Fruit fly (Drosophila melanogaster) whole organism, embryonic: ENCODE measurements around the gene RpS17.

Source experiments
- Atf3 ChIP-seq: fragments of 200-800 bp; sonication (Bioruptor generic); optimal IDR thresholded peaks from 3 replicates; lab custom pipeline; 2016; ENCODE audit warnings: missing biosample characterization, missing genetic modification characterization
- BtbVII ChIP-seq: fragments of 200-800 bp; sonication (Bioruptor generic); optimal IDR thresholded peaks from 3 replicates; lab custom pipeline; 2017; ENCODE audit warnings: missing biosample characterization, mild to moderate bottlenecking, missing genetic modification characterization
- CG10274 ChIP-seq: fragments of 200-800 bp; sonication (Bioruptor generic); optimal IDR thresholded peaks from 3 replicates; lab custom pipeline; 2017; ENCODE audit warnings: missing biosample characterization, mild to moderate bottlenecking, missing genetic modification characterization
- CG10431 ChIP-seq: fragments of 200-800 bp; sonication (Bioruptor generic); optimal IDR thresholded peaks from 3 replicates; lab custom pipeline; 2018; ENCODE audit warnings: missing biosample characterization, mild to moderate bottlenecking, missing genetic modification characterization
- CG11247 ChIP-seq: fragments of 200-800 bp; sonication (Bioruptor generic); IDR thresholded peaks from 2 replicates; pipeline ENCODE4 v1.3.6; 2022; ENCODE audit warnings: missing biosample characterization, missing genetic modification characterization
- CG11398 ChIP-seq: fragments of 200-800 bp; sonication (Bioruptor generic); optimal IDR thresholded peaks from 2 replicates; lab custom pipeline; 2016; ENCODE audit warnings: missing biosample characterization, missing genetic modification characterization
- CG11504 ChIP-seq: fragments of 200-800 bp; sonication (Bioruptor generic); optimal IDR thresholded peaks from 3 replicates; lab custom pipeline; 2019; ENCODE audit warnings: missing biosample characterization, mild to moderate bottlenecking, missing genetic modification characterization, moderate library complexity
- CG11560 ChIP-seq: fragments of 200-800 bp; sonication (Bioruptor generic); IDR thresholded peaks from 3 replicates; pipeline ENCODE4 v1.3.6; 2022; ENCODE audit warnings: missing biosample characterization, missing genetic modification characterization
- CG11695 ChIP-seq: fragments of 200-800 bp; sonication (Bioruptor generic); IDR thresholded peaks from 3 replicates; pipeline ENCODE4 v1.3.6; 2022; ENCODE audit warnings: missing biosample characterization, missing genetic modification characterization
- CG11723 ChIP-seq: fragments of 200-800 bp; sonication (Bioruptor generic); optimal IDR thresholded peaks from 2 replicates; lab custom pipeline; 2017; ENCODE audit warnings: missing biosample characterization, mild to moderate bottlenecking, missing genetic modification characterization
- CG12104 ChIP-seq: fragments of 200-800 bp; sonication (Bioruptor generic); optimal IDR thresholded peaks from 3 replicates; lab custom pipeline; 2016; ENCODE audit warnings: missing biosample characterization, missing genetic modification characterization
- CG12236 ChIP-seq: fragments of 200-800 bp; sonication (Bioruptor generic); optimal IDR thresholded peaks from 2 replicates; lab custom pipeline; 2016; ENCODE audit warnings: missing biosample characterization, missing genetic modification characterization
- CG14050 ChIP-seq: fragments of 200-800 bp; sonication (Bioruptor generic); IDR thresholded peaks from 3 replicates; pipeline ENCODE4 v1.3.6; 2022; ENCODE audit warnings: missing biosample characterization, missing genetic modification characterization
- CG15269 ChIP-seq: fragments of 200-800 bp; sonication (Bioruptor generic); optimal IDR thresholded peaks from 2 replicates; lab custom pipeline; 2018; ENCODE audit warnings: missing biosample characterization, mild to moderate bottlenecking, missing genetic modification characterization, moderate library complexity
- CG17385 ChIP-seq: fragments of 200-800 bp; sonication (Bioruptor generic); optimal IDR thresholded peaks from 3 replicates; lab custom pipeline; 2018; ENCODE audit warnings: missing biosample characterization, mild to moderate bottlenecking, missing genetic modification characterization
- CG17829 ChIP-seq: fragments of 200-800 bp; optimal IDR thresholded peaks from 2 replicates; lab custom pipeline; 2019; ENCODE audit warnings: missing biosample characterization, mild to moderate bottlenecking, missing genetic modification characterization, moderate library complexity
- CG2116 ChIP-seq: fragments of 200-800 bp; sonication (Bioruptor generic); optimal IDR thresholded peaks from 3 replicates; lab custom pipeline; 2018; ENCODE audit warnings: missing biosample characterization, mild to moderate bottlenecking, missing genetic modification characterization
- CG2712 ChIP-seq: fragments of 200-800 bp; optimal IDR thresholded peaks from 3 replicates; lab custom pipeline; 2019; ENCODE audit warnings: missing biosample characterization, mild to moderate bottlenecking, missing genetic modification characterization, moderate library complexity
- CG31441 ChIP-seq: fragments of 200-800 bp; sonication (Bioruptor generic); IDR thresholded peaks from 2 replicates; pipeline ENCODE4 v1.3.6; 2022; ENCODE audit warnings: missing biosample characterization, missing genetic modification characterization
- CG3281 ChIP-seq: fragments of 200-800 bp; sonication (Bioruptor generic); optimal IDR thresholded peaks from 3 replicates; lab custom pipeline; 2017; ENCODE audit warnings: missing biosample characterization, mild to moderate bottlenecking, missing genetic modification characterization
- CG4617 ChIP-seq: fragments of 200-800 bp; sonication (Bioruptor generic); optimal IDR thresholded peaks from 3 replicates; lab custom pipeline; 2016; ENCODE audit warnings: missing biosample characterization, missing genetic modification characterization, borderline replicate concordance
- CG7987 ChIP-seq: fragments of 200-800 bp; sonication (Bioruptor generic); optimal IDR thresholded peaks from 2 replicates; lab custom pipeline; 2018; ENCODE audit warnings: missing biosample characterization, mild to moderate bottlenecking, missing genetic modification characterization, moderate library complexity
- CG8089 ChIP-seq: fragments of 200-800 bp; sonication (Bioruptor generic); optimal IDR thresholded peaks from 3 replicates; lab custom pipeline; 2016; ENCODE audit warnings: missing biosample characterization, missing genetic modification characterization
- CG9817 ChIP-seq: fragments of 200-800 bp; sonication (Bioruptor generic); optimal IDR thresholded peaks from 2 replicates; lab custom pipeline; 2018; ENCODE audit warnings: missing biosample characterization, mild to moderate bottlenecking, missing genetic modification characterization, moderate library complexity
- Camta ChIP-seq: fragments of 200-800 bp; sonication (Bioruptor generic); optimal IDR thresholded peaks from 2 replicates; lab custom pipeline; 2016; ENCODE audit warnings: missing biosample characterization, missing genetic modification characterization
- Chrac-16 ChIP-seq: fragments of 200-800 bp; sonication (Bioruptor generic); optimal IDR thresholded peaks from 3 replicates; lab custom pipeline; 2016; ENCODE audit warnings: missing biosample characterization, missing genetic modification characterization
- Doc3 ChIP-seq: fragments of 200-800 bp; sonication (Bioruptor generic); IDR thresholded peaks from 3 replicates; pipeline ENCODE4 v1.3.6; 2022; ENCODE audit warnings: missing biosample characterization, missing genetic modification characterization; ENCODE audit not compliant: partially characterized antibody
- Dref ChIP-seq: fragments of 200-800 bp; sonication (Bioruptor generic); IDR thresholded peaks from 2 replicates; pipeline ENCODE4 v1.3.6; 2022; ENCODE audit warnings: missing biosample characterization, missing genetic modification characterization
- Ets65A ChIP-seq: fragments of 200-800 bp; sonication (Bioruptor generic); peaks from one replicate; lab custom pipeline; 2016; ENCODE audit warnings: missing biosample characterization, missing genetic modification characterization
- H2.0 ChIP-seq: fragments of 200-800 bp; sonication (Bioruptor generic); IDR thresholded peaks from 2 replicates; pipeline ENCODE4 v1.3.6; 2022; ENCODE audit warnings: missing biosample characterization, missing genetic modification characterization
- HmgZ ChIP-seq: fragments of 200-800 bp; sonication (Bioruptor generic); optimal IDR thresholded peaks from 2 replicates; lab custom pipeline; 2018; ENCODE audit warnings: missing biosample characterization, mild to moderate bottlenecking, missing genetic modification characterization
- Hmx ChIP-seq: fragments of 200-800 bp; sonication (Bioruptor generic); optimal IDR thresholded peaks from 2 replicates; lab custom pipeline; 2016; ENCODE audit warnings: missing biosample characterization, missing genetic modification characterization
- Mes4 ChIP-seq: fragments of 200-800 bp; sonication (Bioruptor generic); optimal IDR thresholded peaks from 2 replicates; lab custom pipeline; 2016; ENCODE audit warnings: missing biosample characterization, missing genetic modification characterization
- NfI ChIP-seq: fragments of 200-800 bp; sonication (Bioruptor generic); optimal IDR thresholded peaks from 3 replicates; lab custom pipeline; 2018; ENCODE audit warnings: missing biosample characterization, mild to moderate bottlenecking, missing genetic modification characterization, moderate library complexity
- Sox100B ChIP-seq: fragments of 200-800 bp; sonication (Bioruptor generic); optimal IDR thresholded peaks from 3 replicates; lab custom pipeline; 2018; ENCODE audit warnings: missing biosample characterization, mild to moderate bottlenecking, missing genetic modification characterization
- YL-1 ChIP-seq: fragments of 200-800 bp; sonication (Bioruptor generic); optimal IDR thresholded peaks from 3 replicates; lab custom pipeline; 2017; ENCODE audit warnings: missing biosample characterization, mild to moderate bottlenecking, missing genetic modification characterization
- bowl ChIP-seq: fragments of 200-800 bp; sonication (Bioruptor generic); IDR thresholded peaks from 2 replicates; pipeline ENCODE4 v1.3.6; 2022; ENCODE audit warnings: missing biosample characterization, missing genetic modification characterization
- chif ChIP-seq, 2 experiments: fragments of 200-800 bp; sonication (Bioruptor generic); optimal IDR thresholded peaks; 3 replicates each; lab custom pipeline; 2016; ENCODE audit warnings: missing biosample characterization in 2 of 2, missing genetic modification characterization in 2 of 2
- ci ChIP-seq: fragments of 200-800 bp; sonication (Bioruptor generic); IDR thresholded peaks from 3 replicates; pipeline ENCODE4 v1.3.6; 2022; ENCODE audit warnings: missing biosample characterization, missing genetic modification characterization
- fd96Cb ChIP-seq: fragments of 200-800 bp; sonication (Bioruptor generic); optimal IDR thresholded peaks from 2 replicates; lab custom pipeline; 2018; ENCODE audit warnings: missing biosample characterization, mild to moderate bottlenecking, missing genetic modification characterization, moderate library complexity
- gem ChIP-seq: fragments of 200-800 bp; sonication (Bioruptor generic); optimal IDR thresholded peaks from 2 replicates; lab custom pipeline; 2019; ENCODE audit warnings: missing biosample characterization, mild to moderate bottlenecking, missing genetic modification characterization, moderate library complexity
- grau ChIP-seq: fragments of 200-800 bp; optimal IDR thresholded peaks from 3 replicates; lab custom pipeline; 2019; ENCODE audit warnings: missing biosample characterization, mild to moderate bottlenecking, missing genetic modification characterization, moderate library complexity
- ind ChIP-seq: fragments of 200-800 bp; sonication (Bioruptor generic); optimal IDR thresholded peaks from 3 replicates; lab custom pipeline; 2016; ENCODE audit warnings: missing biosample characterization, missing genetic modification characterization
- knrl ChIP-seq: fragments of 200-800 bp; sonication (Bioruptor generic); IDR thresholded peaks from 3 replicates; pipeline ENCODE4 v1.3.6; 2022; ENCODE audit warnings: missing biosample characterization, missing genetic modification characterization; ENCODE audit not compliant: partially characterized antibody
- pfk ChIP-seq: fragments of 200-800 bp; sonication (Bioruptor generic); optimal IDR thresholded peaks from 2 replicates; lab custom pipeline; 2018; ENCODE audit warnings: missing biosample characterization, mild to moderate bottlenecking, missing genetic modification characterization, moderate library complexity
- psq ChIP-seq: fragments of 200-800 bp; sonication (Bioruptor generic); optimal IDR thresholded peaks from 2 replicates; lab custom pipeline; 2017; ENCODE audit warnings: missing biosample characterization, missing genetic modification characterization
- pzg ChIP-seq: fragments of 200-800 bp; sonication (Bioruptor generic); optimal IDR thresholded peaks from 3 replicates; lab custom pipeline; 2018; ENCODE audit warnings: missing biosample characterization, mild to moderate bottlenecking, missing genetic modification characterization, moderate library complexity
- scrt ChIP-seq: fragments of 200-800 bp; sonication (Bioruptor generic); optimal IDR thresholded peaks from 2 replicates; lab custom pipeline; 2018; ENCODE audit warnings: missing biosample characterization, mild to moderate bottlenecking, missing genetic modification characterization, moderate library complexity
- stwl ChIP-seq: fragments of 200-800 bp; sonication (Bioruptor generic); optimal IDR thresholded peaks from 3 replicates; lab custom pipeline; 2018; ENCODE audit warnings: missing biosample characterization, mild to moderate bottlenecking, missing genetic modification characterization, moderate library complexity
- sug ChIP-seq: fragments of 200-800 bp; optimal IDR thresholded peaks from 2 replicates; lab custom pipeline; 2019; ENCODE audit warnings: missing biosample characterization, mild to moderate bottlenecking, missing genetic modification characterization, moderate library complexity
- ttk ChIP-seq: fragments of 200-800 bp; sonication (Bioruptor generic); IDR thresholded peaks from 2 replicates; pipeline ENCODE4 v2.1.2; 2022; ENCODE audit warnings: missing biosample characterization, missing genetic modification characterization

Gene RpS17

DNA sequence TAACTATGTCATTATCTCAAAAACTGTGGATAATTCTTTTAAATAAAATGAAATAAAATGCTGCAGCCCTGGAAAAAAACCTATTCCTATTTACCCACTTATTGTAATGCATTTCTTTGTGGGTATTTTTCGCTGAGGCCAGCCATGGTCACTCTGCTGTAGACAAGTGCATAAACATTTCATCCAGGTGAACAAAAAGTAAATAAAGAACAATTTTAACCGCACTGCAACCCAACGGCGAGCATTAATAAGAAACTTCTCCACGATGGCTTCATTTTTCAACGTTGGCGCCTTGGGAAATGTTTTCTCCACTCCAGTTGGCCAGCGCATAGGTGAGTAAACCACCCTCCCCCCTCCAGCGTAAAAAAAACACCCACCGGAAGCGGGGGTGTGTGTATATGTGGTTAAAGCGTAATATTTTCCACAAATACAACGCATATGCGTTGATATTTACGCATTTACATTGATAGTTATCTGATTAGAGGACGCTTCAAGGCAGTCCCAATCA is 17.2 kb upstream of the RpS17 start, which contains the start of gene CG3529 (continued):
- TF ChIP-seq Doc3 (GFP tag; lab: Robert Waterston, UW) (no peak), ci (GFP tag; lab: Robert Waterston, UW) (peak; percentile 54; the same call in 1 of the 3 replicates), pfk (GFP tag; lab: Kevin White, UChicago) (peak; percentile 16), ind (GFP tag; lab: Kevin White, UChicago) (no peak), NfI (GFP tag; lab: Kevin White, UChicago) (peak; percentile 40), CG10274 (GFP tag; lab: Kevin White, UChicago) (no peak), knrl (no peak), stwl (tag; lab: Kevin White, UChicago) (peak; percentile 69), CG9817 (tag; lab: Kevin White, UChicago) (peak; percentile 30), CG2712 (tag; lab: Kevin White, UChicago) (peak; percentile 57), CG2116 (GFP tag; lab: Kevin White, UChicago) (peak; percentile 53), CG31441 (GFP tag; lab: Robert Waterston, UW) (peak; percentile 40; the same call in 1 of the 2 replicates), Dref (no peak), gem (tag; lab: Kevin White, UChicago) (peak; percentile 36), scrt (GFP tag; lab: Kevin White, UChicago) (peak; percentile 2), grau (peak; percentile 39), Ets65A (GFP tag; lab: Kevin White, UChicago) (peak; percentile 62), Hmx (GFP tag; lab: Kevin White, UChicago) (no peak), Sox100B (GFP tag; lab: Kevin White, UChicago) (peak; percentile 57), CG11695 (GFP tag; lab: Robert Waterston, UW) (no peak), CG11723 (GFP tag; lab: Kevin White, UChicago) (peak; percentile 13), Atf3 (peak; percentile 23), CG3281 (GFP tag; lab: Kevin White, UChicago) (peak; percentile 25), fd96Cb (tag; lab: Kevin White, UChicago) (peak; percentile 16), Chrac-16 (GFP tag; lab: Kevin White, UChicago) (peak; percentile 3), sug (tag; lab: Kevin White, UChicago) (peak; percentile 34), CG17385 (peak; percentile 49), HmgZ (peak; percentile 3), CG11560 (no peak), CG10431 (no peak), CG14050 (GFP tag; lab: Robert Waterston, UW) (no peak), CG11247 (GFP tag; lab: Robert Waterston, UW) (no peak), CG8089 (no peak), chif (GFP tag; optimal IDR thresholded peaks at IDR 0.05; lab: Kevin White, UChicago) (no peak), bowl (GFP tag; lab: Robert Waterston, UW) (no peak), YL-1 (peak; percentile 66), CG15269 (tag; lab: Kevin White, UChicago) (peak; percentile 1), CG4617 (GFP tag; lab: Kevin White, UChicago) (peak; percentile 84), pzg (peak; percentile 69), CG12236 (peak; percentile 10), Camta (peak; percentile 25), CG7987 (GFP tag; lab: Kevin White, UChicago) (peak; percentile 4), CG12104 (GFP tag; lab: Kevin White, UChicago) (peak; percentile 21), CG11504 (peak; percentile 45), Mes4 (GFP tag; lab: Kevin White, UChicago) (no peak), psq (GFP tag; lab: Kevin White, UChicago) (no peak), ttk (peak; percentile 23; the same call in 1 of the 2 replicates), BtbVII (GFP tag; lab: Kevin White, UChicago) (no peak), H2.0 (GFP tag; lab: Robert Waterston, UW) (peak; percentile 27; the same call in 1 of the 2 replicates), CG11398 (GFP tag; lab: Kevin White, UChicago) (no peak), CG17829 (tag; lab: Kevin White, UChicago) (peak; percentile 37)
